Worm (Caenorhabditis elegans) whole organism, L4 larva: ENCODE data around the gene erfa-1.
A peak's percentile ranks its signal among the peaks of the same experiment; 100 is the strongest.

ENCODE experiments used
- F26F4.8 ChIP-seq: fragments of 200-800 bp; sonication (Bioruptor generic); conservative IDR thresholded peaks from 2 replicates; pipeline ENCODE4 v1.3.6; 2022; ENCODE audit warnings: missing genetic modification characterization, missing compliant biosample characterization
- F49E8.2 ChIP-seq: sonication (generic microtip); optimal IDR thresholded peaks from 2 replicates; lab custom pipeline; 2016; ENCODE audit warnings: missing compliant biosample characterization, mild to moderate bottlenecking, missing genetic modification characterization, borderline replicate concordance
- ama-1 ChIP-seq: fragments of 150-350 bp; optimal IDR thresholded peaks from 2 replicates; lab custom pipeline; 2014; ENCODE audit warnings: inconsistent platforms, mixed read lengths
- ceh-28 ChIP-seq: fragments of 150-350 bp; optimal IDR thresholded peaks from 2 replicates; lab custom pipeline; 2014; ENCODE audit warnings: missing biosample characterization, missing genetic modification reagents, missing genetic modification characterization
- ceh-32 ChIP-seq: sonication (generic microtip); optimal IDR thresholded peaks from 2 replicates; lab custom pipeline; 2016; ENCODE audit warnings: mild to moderate bottlenecking, missing genetic modification characterization, missing compliant biosample characterization; ENCODE audit not compliant: poor library complexity
- ceh-44 ChIP-seq: fragments of 200-800 bp; sonication (Bioruptor generic); IDR thresholded peaks from 2 replicates; pipeline ENCODE4 v1.3.6; 2022; ENCODE audit warnings: missing genetic modification reagents, missing genetic modification characterization, missing compliant biosample characterization
- ctbp-1 ChIP-seq: fragments of 200-800 bp; sonication (Bioruptor generic); IDR thresholded peaks from 2 replicates; pipeline ENCODE4 v1.3.6; 2022; ENCODE audit warnings: missing genetic modification reagents, missing genetic modification characterization, missing compliant biosample characterization
- daf-16 ChIP-seq, 3 experiments: sonication (generic microtip); optimal IDR thresholded peaks; 2 replicates each; lab custom pipeline; 2016 to 2017; ENCODE audit warnings: missing genetic modification characterization in 3 of 3, missing genetic modification reagents in 3 of 3, mild to moderate bottlenecking in 2 of 3, missing compliant biosample characterization in 2 of 3, missing biosample characterization in 1 of 3, moderate library complexity in 1 of 3
- dmd-6 ChIP-seq: fragments of 200-800 bp; sonication (Bioruptor generic); IDR thresholded peaks from 2 replicates; pipeline ENCODE4 v1.3.6; 2022; ENCODE audit warnings: missing genetic modification reagents, missing genetic modification characterization, missing compliant biosample characterization
- dmd-8 ChIP-seq: fragments of 200-800 bp; sonication (Bioruptor generic); IDR thresholded peaks from 2 replicates; pipeline ENCODE4 v1.3.6; 2022; ENCODE audit warnings: missing genetic modification characterization, missing compliant biosample characterization
- dpl-1 ChIP-seq: fragments of 150-350 bp; optimal IDR thresholded peaks from 2 replicates; lab custom pipeline; 2014; ENCODE audit warnings: missing biosample characterization, missing genetic modification reagents, missing genetic modification characterization
- duxl-1 ChIP-seq: sonication (generic microtip); optimal IDR thresholded peaks from 2 replicates; lab custom pipeline; 2016; ENCODE audit warnings: mild to moderate bottlenecking, missing genetic modification characterization, moderate library complexity, missing compliant biosample characterization; ENCODE audit not compliant: poor library complexity
- dve-1 ChIP-seq: sonication (generic microtip); optimal IDR thresholded peaks from 2 replicates; lab custom pipeline; 2017; ENCODE audit warnings: antibody characterized with exemption, mild to moderate bottlenecking, missing genetic modification characterization, missing compliant biosample characterization; ENCODE audit not compliant: insufficient read depth
- hlh-11 ChIP-seq: fragments of 200-800 bp; sonication (Bioruptor generic); optimal IDR thresholded peaks from 2 replicates; lab custom pipeline; 2018; ENCODE audit warnings: mild to moderate bottlenecking, missing genetic modification characterization, missing compliant biosample characterization
- jun-1 ChIP-seq: fragments of 150-350 bp; optimal IDR thresholded peaks from 2 replicates; lab custom pipeline; 2014; ENCODE audit warnings: missing biosample characterization, missing genetic modification reagents, missing genetic modification characterization
- lin-1 ChIP-seq: fragments of 200-800 bp; sonication (Bioruptor generic); IDR thresholded peaks from 2 replicates; pipeline ENCODE4 v1.3.6; 2022; ENCODE audit warnings: missing genetic modification reagents, missing genetic modification characterization, missing compliant biosample characterization
- mdl-1 ChIP-seq, 2 experiments: fragments of 150-350 bp in 1 of 2; sonication (generic microtip) in 1 of 2; optimal IDR thresholded peaks; 2 replicates each; lab custom pipeline; 2014 to 2017; ENCODE audit warnings: missing biosample characterization in 2 of 2, missing genetic modification characterization in 2 of 2
- mep-1 ChIP-seq: fragments of 150-350 bp; sonication (generic microtip); optimal IDR thresholded peaks from 3 replicates; lab custom pipeline; 2014; ENCODE audit warnings: missing biosample characterization, missing genetic modification characterization
- nhr-10 ChIP-seq: fragments of 150-350 bp; optimal IDR thresholded peaks from 2 replicates; lab custom pipeline; 2014; ENCODE audit warnings: missing biosample characterization, missing genetic modification characterization
- nhr-28 ChIP-seq: fragments of 150-350 bp; optimal IDR thresholded peaks from 2 replicates; lab custom pipeline; 2014; ENCODE audit warnings: missing biosample characterization, missing genetic modification characterization
- nhr-42 ChIP-seq: fragments of 200-800 bp; sonication (Bioruptor generic); IDR thresholded peaks from 2 replicates; pipeline ENCODE4 v1.3.6; 2022; ENCODE audit warnings: missing genetic modification characterization, missing compliant biosample characterization
- nhr-48 ChIP-seq: sonication (generic microtip); optimal IDR thresholded peaks from 2 replicates; lab custom pipeline; 2016; ENCODE audit warnings: mild to moderate bottlenecking, missing genetic modification characterization, missing compliant biosample characterization
- nhr-6 ChIP-seq: fragments of 150-350 bp; optimal IDR thresholded peaks from 2 replicates; lab custom pipeline; 2014; ENCODE audit warnings: missing biosample characterization, missing genetic modification characterization
- nhr-77 ChIP-seq: fragments of 150-350 bp; optimal IDR thresholded peaks from 2 replicates; lab custom pipeline; 2014; ENCODE audit warnings: missing biosample characterization, missing genetic modification characterization
- pqm-1 ChIP-seq: sonication (generic microtip); optimal IDR thresholded peaks from 2 replicates; lab custom pipeline; 2017; ENCODE audit warnings: missing biosample characterization, missing genetic modification characterization
- rbr-2 ChIP-seq: sonication (generic microtip); optimal IDR thresholded peaks from 2 replicates; lab custom pipeline; 2016; ENCODE audit warnings: missing genotype, missing genetic modification characterization, missing compliant biosample characterization
- sdz-12 ChIP-seq: fragments of 200-800 bp; sonication (Bioruptor generic); optimal IDR thresholded peaks from 2 replicates; lab custom pipeline; 2018; ENCODE audit warnings: mild to moderate bottlenecking, missing genetic modification characterization, missing compliant biosample characterization
- unc-130 ChIP-seq: sonication (generic microtip); optimal IDR thresholded peaks from 2 replicates; lab custom pipeline; 2016; ENCODE audit warnings: missing genetic modification reagents, missing genetic modification characterization, missing compliant biosample characterization
- unc-62 ChIP-seq, 3 experiments: fragments of 150-350 bp in 1 of 3; sonication (generic microtip); optimal IDR thresholded peaks in 2 of 3; peaks in 1 of 3; 1 replicate in 1 of 3; 2 replicates in 2 of 3; lab custom pipeline; 2014 to 2017; ENCODE audit warnings: missing biosample characterization in 3 of 3, missing genetic modification characterization in 3 of 3, missing genetic modification reagents in 3 of 3, missing genotype in 1 of 3
- vab-7 ChIP-seq: fragments of 200-800 bp; sonication (Bioruptor generic); IDR thresholded peaks from 2 replicates; pipeline ENCODE4 v1.3.6; 2022; ENCODE audit warnings: missing genetic modification reagents, missing genetic modification characterization, missing compliant biosample characterization
- zag-1 ChIP-seq: fragments of 150-350 bp; optimal IDR thresholded peaks from 2 replicates; lab custom pipeline; 2014; ENCODE audit warnings: missing biosample characterization, missing genetic modification characterization
- zip-11 ChIP-seq: fragments of 200-800 bp; sonication (Bioruptor generic); IDR thresholded peaks from 2 replicates; pipeline ENCODE4 v1.3.6; 2022; ENCODE audit warnings: missing genetic modification characterization, missing compliant biosample characterization
- ztf-11 ChIP-seq: fragments of 150-350 bp; optimal IDR thresholded peaks from 2 replicates; lab custom pipeline; 2014; ENCODE audit warnings: missing biosample characterization, missing genetic modification characterization
- ztf-7 ChIP-seq: fragments of 150-350 bp; optimal IDR thresholded peaks from 2 replicates; lab custom pipeline; 2014; ENCODE audit warnings: missing biosample characterization, missing genetic modification characterization

erfa-1 gene

DNA sequence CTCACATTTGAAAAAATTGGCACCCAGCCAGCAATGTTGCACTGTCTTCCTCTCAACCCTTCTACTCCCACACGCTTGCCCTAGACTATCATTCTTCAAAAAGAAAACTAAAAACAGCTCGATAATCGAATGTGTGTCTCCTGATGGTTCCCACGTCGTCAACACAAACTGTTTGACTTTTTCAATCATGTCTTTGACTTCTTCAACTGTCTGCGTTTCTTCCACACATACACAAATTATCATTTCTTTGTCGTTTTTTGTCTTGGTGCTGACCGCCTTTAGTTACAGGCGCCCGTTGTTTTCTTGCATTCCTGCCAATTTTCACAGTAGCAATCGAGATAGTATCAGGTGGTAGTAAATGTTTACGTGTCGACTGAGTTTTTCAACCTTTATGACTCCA, 28.7 kb downstream of the erfa-1 start (continued):
- TF ChIP-seq hlh-11 (tag; lab: Kevin White, UChicago) (peak; percentile 51), sdz-12 (GFP tag; lab: Kevin White, UChicago) (no peak), ceh-32 (tag; lab: Kevin White, UChicago) (no peak), dpl-1 (peak; percentile 32)

ce11 chrV:6464238-6464637, 30.3 kb downstream of the erfa-1 start:
- no peak for TF ChIP-seq unc-130 (GFP tag; lab: Kevin White, UChicago)

DNA sequence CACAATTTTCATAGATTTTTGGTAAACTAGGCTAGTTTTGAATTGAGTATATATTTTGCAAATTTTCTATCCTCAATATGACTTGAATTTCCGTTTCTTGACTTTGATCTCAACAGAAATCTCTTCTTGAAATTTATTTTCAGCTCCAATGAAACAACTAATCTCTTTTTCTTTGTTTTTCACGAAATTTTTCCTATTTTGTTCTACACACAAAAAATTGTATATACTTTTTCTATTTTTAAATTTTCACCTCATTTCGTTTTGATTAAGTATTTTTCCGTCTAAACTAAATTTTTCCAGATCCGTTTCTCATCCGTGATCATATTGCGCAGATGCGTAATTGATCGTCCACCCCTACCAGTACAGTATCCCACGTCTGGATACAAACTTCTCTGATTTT, 30.8 kb downstream of the erfa-1 start, which contains the start of gene unc-83:
TSS of gene unc-83 (plus strand) at position 301 of the 400 bp plus-strand sequence.
- TF ChIP-seq unc-62 (GFP tag; optimal IDR thresholded peaks at IDR 0.05 in 1 of 2; lab: Kevin White, UChicago) (peak in 1 of 2 experiments; percentile 45), unc-62 (tag; optimal IDR thresholded peaks at IDR 0.05; lab: Kevin White, UChicago) (no peak), nhr-28 (no peak), ctbp-1 (no peak)

DNA sequence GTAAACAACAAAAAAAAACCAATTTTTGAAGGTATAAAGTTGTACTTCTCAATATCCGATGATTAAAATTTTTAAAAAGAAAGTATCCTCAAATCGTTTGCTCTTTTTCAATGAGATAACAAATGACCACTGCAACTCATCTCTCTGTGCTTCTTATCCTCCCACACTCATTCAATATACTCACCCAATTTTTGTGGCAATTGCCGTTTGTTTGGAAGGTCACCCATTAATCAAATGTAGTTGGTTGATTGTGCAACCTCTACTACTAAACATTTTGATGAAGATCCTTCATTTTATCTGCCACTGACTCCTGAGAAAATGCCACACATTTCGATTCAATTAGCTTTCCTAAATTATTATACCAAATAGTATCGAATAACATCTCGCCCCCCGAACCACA, 33.7 kb downstream of the erfa-1 start:
- TF ChIP-seq vab-7 (GFP tag; lab: Robert Waterston, UW) (no peak), jun-1 (no peak), dmd-6 (GFP tag; lab: Robert Waterston, UW) (no peak), duxl-1 (tag; lab: Kevin White, UChicago) (no peak), ceh-28 (no peak), ama-1 (lab: Kevin White, UChicago) (no peak), zip-11 (GFP tag; lab: Robert Waterston, UW) (no peak), nhr-10 (tag; lab: Kevin White, UChicago) (no peak), ztf-11 (tag; lab: Kevin White, UChicago) (no peak), zag-1 (no peak), ztf-7 (tag; lab: Kevin White, UChicago) (no peak)
- TF ChIP-seq, all 104 proteins: peak for 0

ce11 chrV:6471208-6471607, 37.3 kb downstream of the erfa-1 start:
- TF ChIP-seq unc-62 (GFP tag; optimal IDR thresholded peaks at IDR 0.05 in 1 of 2; lab: Kevin White, UChicago) (peak in 1 of 2 experiments; percentile 4), unc-62 (tag; optimal IDR thresholded peaks at IDR 0.05; lab: Kevin White, UChicago) (no peak), nhr-42 (no peak)

ce11 chrV:6476026-6476425, 42.1 kb downstream of the erfa-1 start:
- TF ChIP-seq lin-1 (GFP tag; lab: Robert Waterston, UW) (peak; percentile 46; the same call in 1 of the 2 replicates), ceh-44 (no peak), F26F4.8 (GFP tag; lab: Robert Waterston, UW) (no peak), dpl-1 (peak; percentile 36), dmd-8 (GFP tag; lab: Robert Waterston, UW) (no peak), hlh-11 (tag; lab: Kevin White, UChicago) (peak; percentile 61), rbr-2 (tag; lab: Kevin White, UChicago) (no peak), ztf-11 (tag; lab: Kevin White, UChicago) (no peak), nhr-6 (tag; lab: Kevin White, UChicago) (no peak), dmd-6 (GFP tag; lab: Robert Waterston, UW) (peak; percentile 60), daf-16 (GFP tag; optimal IDR thresholded peaks at IDR 0.05; lab: Kevin White, UChicago) (no peak), daf-16 (tag; optimal IDR thresholded peaks at IDR 0.05; lab: Kevin White, UChicago) (peak; percentile 77), mdl-1 (tag; optimal IDR thresholded peaks at IDR 0.05; lab: Kevin White, UChicago) (no peak), nhr-48 (tag; lab: Kevin White, UChicago) (no peak), nhr-77 (tag; lab: Kevin White, UChicago) (peak; percentile 43), pqm-1 (tag; lab: Kevin White, UChicago) (peak; percentile 90), nhr-28 (peak; percentile 72), F49E8.2 (tag; lab: Kevin White, UChicago) (no peak), dve-1 (tag; lab: Kevin White, UChicago) (peak; percentile 83), mep-1 (tag; lab: Kevin White, UChicago) (peak; percentile 18)
- TF ChIP-seq, all 104 proteins: peak for 10
